Fruit fly (Drosophila melanogaster): Measurements from ENCODE around the gene CG4502.

- peak; percentile 48; the same call in 1 of the 3 replicates for TF ChIP-seq fd96Ca (GFP tag; IDR thresholded peaks at IDR 0.05)
- no peak for TF ChIP-seq CG12605 (GFP tag; IDR thresholded peaks at IDR 0.05)
- TF ChIP-seq CG32121 (GFP tag; IDR thresholded peaks at IDR 0.05), result peak; percentile 69
- no peak for TF ChIP-seq CG10348 (GFP tag; IDR thresholded peaks at IDR 0.05)
- TF ChIP-seq CG34367 (tag; optimal IDR thresholded peaks at IDR 0.05), result peak; percentile 39
- no peak for TF ChIP-seq CG13204 (GFP tag; optimal IDR thresholded peaks at IDR 0.05)
- no peak for TF ChIP-seq rn (GFP tag; IDR thresholded peaks at IDR 0.05)
- no peak for TF ChIP-seq Pif1B (GFP tag; optimal IDR thresholded peaks at IDR 0.05)
- TF ChIP-seq EcR (GFP tag; optimal IDR thresholded peaks at IDR 0.05), result no peak
- peak; percentile 54 for TF ChIP-seq CG8159 (tag; optimal IDR thresholded peaks at IDR 0.05)
These were observed 56.0 kb downstream of the CG4502 start for dm6 chr2L:7148086-7148485.
